Worm (Caenorhabditis elegans) whole organism, midembryonic: ENCODE data around the gene F20G2.5.

Source experiments
- T22C8.4 ChIP-seq: fragments of 200-800 bp; sonication (Bioruptor generic); IDR thresholded peaks from 2 replicates; pipeline ENCODE4 v1.3.6; 2022; ENCODE audit warnings: missing genetic modification characterization, missing compliant biosample characterization
- cog-1 ChIP-seq: sonication (generic microtip); optimal IDR thresholded peaks from 2 replicates; lab custom pipeline; 2016; ENCODE audit warnings: missing genetic modification characterization, missing compliant biosample characterization
- flt-1 ChIP-seq: fragments of 200-800 bp; sonication (Bioruptor generic); IDR thresholded peaks from 2 replicates; pipeline ENCODE4 v1.3.6; 2022; ENCODE audit warnings: missing genetic modification characterization, missing compliant biosample characterization
- klf-2 ChIP-seq: fragments of 200-800 bp; sonication (Bioruptor generic); conservative IDR thresholded peaks from 2 replicates; pipeline ENCODE4 v1.3.6; 2022; ENCODE audit warnings: missing genetic modification reagents, missing genetic modification characterization, missing compliant biosample characterization
- med-1 ChIP-seq: sonication (generic microtip); optimal IDR thresholded peaks from 2 replicates; lab custom pipeline; 2017; ENCODE audit warnings: missing genetic modification characterization, mild to moderate bottlenecking, missing compliant biosample characterization, antibody characterized with exemption, missing genetic modification reagents; ENCODE audit not compliant: insufficient read depth
- ref-1 ChIP-seq: fragments of 200-800 bp; sonication (Bioruptor generic); conservative IDR thresholded peaks from 2 replicates; pipeline ENCODE4 v1.3.6; 2022; ENCODE audit warnings: missing genetic modification reagents, missing genetic modification characterization, missing compliant biosample characterization
- tab-1 ChIP-seq: fragments of 200-800 bp; sonication (Bioruptor generic); IDR thresholded peaks from 2 replicates; pipeline ENCODE4 v1.3.6; 2022; ENCODE audit warnings: missing genetic modification characterization, missing compliant biosample characterization
- ztf-23 ChIP-seq: fragments of 200-800 bp; sonication (Bioruptor generic); IDR thresholded peaks from 2 replicates; pipeline ENCODE4 v1.3.6; 2022; ENCODE audit warnings: missing genetic modification reagents, missing genetic modification characterization, missing compliant biosample characterization
- ztf-29 ChIP-seq: fragments of 200-800 bp; sonication (Bioruptor generic); IDR thresholded peaks from 2 replicates; pipeline ENCODE4 v1.3.6; 2022; ENCODE audit warnings: missing genetic modification reagents, missing genetic modification characterization, missing compliant biosample characterization

F20G2.5 gene

DNA sequence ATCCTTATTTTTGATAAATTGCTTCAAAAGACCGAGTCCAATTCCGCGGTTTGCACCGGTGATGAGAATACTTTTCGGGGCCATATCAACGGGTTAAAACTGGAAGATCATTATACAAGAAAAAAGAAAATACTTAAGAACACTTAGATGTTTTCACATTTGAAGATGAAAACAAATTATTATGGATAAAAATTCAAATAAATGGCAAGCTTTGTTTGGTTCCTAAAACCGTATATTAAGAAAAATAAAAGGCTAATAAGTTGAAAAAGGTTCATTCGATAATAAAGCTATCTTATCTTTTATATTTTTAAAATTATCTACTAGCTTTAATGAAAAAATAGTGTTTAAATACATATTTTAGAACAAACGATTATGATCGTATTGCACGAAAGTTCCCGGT is 17.8 kb upstream of the F20G2.5 start, which contains the start of gene F20G2.1:
Gene F20G2.1 (minus strand): TSS at position 101 of the 400 bp plus-strand sequence.
- TF ChIP-seq T22C8.4 = no peak
- TF ChIP-seq ztf-29 (GFP tag; lab: Robert Waterston, UW) = no peak
- TF ChIP-seq klf-2 (GFP tag; lab: Robert Waterston, UW) = no peak
- TF ChIP-seq tab-1 (GFP tag; lab: Robert Waterston, UW) = no peak
- no peak for TF ChIP-seq flt-1 (GFP tag; lab: Robert Waterston, UW)
- TF ChIP-seq ztf-23 (GFP tag; lab: Robert Waterston, UW) = no peak
- TF ChIP-seq med-1 (GFP tag; lab: Kevin White, UChicago) = no peak
- no peak for TF ChIP-seq ref-1
- no peak for TF ChIP-seq cog-1 (tag; lab: Kevin White, UChicago)

DNA sequence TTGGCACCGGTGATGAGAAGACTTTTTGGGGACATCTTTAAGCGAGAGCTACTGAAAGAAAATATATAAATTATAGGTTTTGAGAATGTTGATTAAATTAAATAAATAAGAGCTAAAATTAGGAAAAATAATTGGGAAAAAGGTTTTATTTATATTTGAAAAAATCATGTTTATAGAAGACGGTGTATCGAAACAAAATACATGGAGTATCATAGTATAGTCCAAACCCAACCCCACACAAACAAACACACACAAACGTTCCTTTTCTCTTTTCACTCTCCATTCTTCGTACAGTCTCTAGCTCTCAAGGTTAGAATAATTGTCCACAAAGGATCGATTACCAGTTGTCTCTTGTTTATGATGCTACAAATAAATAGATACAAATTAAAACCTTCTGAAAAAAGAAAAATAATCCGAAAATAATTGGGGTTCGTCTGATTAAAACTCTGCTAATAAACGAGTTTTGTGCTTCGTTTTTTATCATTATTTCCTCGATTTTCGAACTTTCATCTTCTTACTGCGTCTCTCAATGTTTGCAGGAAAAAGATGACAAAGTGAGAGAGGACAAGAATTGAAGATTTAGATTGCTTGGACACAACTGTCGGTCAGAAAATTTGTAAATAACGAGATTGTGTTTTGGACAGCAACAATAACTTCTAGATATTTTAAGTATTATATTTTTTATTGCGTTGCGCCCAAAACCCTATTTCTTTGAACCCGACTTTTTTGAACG is 14.8 kb upstream of the F20G2.5 start, which contains the start of gene F20G2.2:
Gene F20G2.2 (minus strand): TSS at position 51 of the 733 bp plus-strand sequence.
- TF ChIP-seq T22C8.4 = no peak
- no peak for TF ChIP-seq ref-1
- no peak for TF ChIP-seq tab-1 (GFP tag; lab: Robert Waterston, UW)
- no peak for TF ChIP-seq ztf-29 (GFP tag; lab: Robert Waterston, UW)
- no peak for TF ChIP-seq ztf-23 (GFP tag; lab: Robert Waterston, UW)
- no peak for TF ChIP-seq klf-2 (GFP tag; lab: Robert Waterston, UW)
- TF ChIP-seq cog-1 (tag; lab: Kevin White, UChicago) = no peak
- TF ChIP-seq med-1 (GFP tag; lab: Kevin White, UChicago) = no peak
- TF ChIP-seq flt-1 (GFP tag; lab: Robert Waterston, UW) = no peak

DNA sequence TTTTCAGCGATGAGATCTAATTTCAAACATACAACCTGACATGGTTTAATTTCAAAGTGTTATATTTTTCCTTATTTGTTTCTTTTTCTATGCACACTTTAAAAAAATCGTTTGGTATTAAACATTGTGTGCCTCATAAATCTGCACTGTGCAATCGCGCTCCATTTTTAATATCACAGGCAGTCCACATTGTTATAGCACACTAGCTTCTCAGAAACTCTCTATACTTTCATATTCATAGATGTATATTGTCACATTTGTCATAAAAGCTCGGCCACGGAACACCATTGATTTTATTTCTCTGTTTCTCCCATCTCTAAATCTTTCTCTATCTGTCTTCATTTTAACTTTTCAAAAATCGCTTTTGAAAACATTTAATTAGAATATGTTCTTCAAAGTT is 14.0 kb upstream of the F20G2.5 start:
- TF ChIP-seq cog-1 (tag; lab: Kevin White, UChicago) = no peak
- no peak for TF ChIP-seq klf-2 (GFP tag; lab: Robert Waterston, UW)
- TF ChIP-seq ztf-29 (GFP tag; lab: Robert Waterston, UW) = no peak
- no peak for TF ChIP-seq ref-1
- no peak for TF ChIP-seq T22C8.4
- no peak for TF ChIP-seq flt-1 (GFP tag; lab: Robert Waterston, UW)
- TF ChIP-seq tab-1 (GFP tag; lab: Robert Waterston, UW) = no peak
- TF ChIP-seq ztf-23 (GFP tag; lab: Robert Waterston, UW) = no peak
- TF ChIP-seq med-1 (GFP tag; lab: Kevin White, UChicago) = no peak

DNA sequence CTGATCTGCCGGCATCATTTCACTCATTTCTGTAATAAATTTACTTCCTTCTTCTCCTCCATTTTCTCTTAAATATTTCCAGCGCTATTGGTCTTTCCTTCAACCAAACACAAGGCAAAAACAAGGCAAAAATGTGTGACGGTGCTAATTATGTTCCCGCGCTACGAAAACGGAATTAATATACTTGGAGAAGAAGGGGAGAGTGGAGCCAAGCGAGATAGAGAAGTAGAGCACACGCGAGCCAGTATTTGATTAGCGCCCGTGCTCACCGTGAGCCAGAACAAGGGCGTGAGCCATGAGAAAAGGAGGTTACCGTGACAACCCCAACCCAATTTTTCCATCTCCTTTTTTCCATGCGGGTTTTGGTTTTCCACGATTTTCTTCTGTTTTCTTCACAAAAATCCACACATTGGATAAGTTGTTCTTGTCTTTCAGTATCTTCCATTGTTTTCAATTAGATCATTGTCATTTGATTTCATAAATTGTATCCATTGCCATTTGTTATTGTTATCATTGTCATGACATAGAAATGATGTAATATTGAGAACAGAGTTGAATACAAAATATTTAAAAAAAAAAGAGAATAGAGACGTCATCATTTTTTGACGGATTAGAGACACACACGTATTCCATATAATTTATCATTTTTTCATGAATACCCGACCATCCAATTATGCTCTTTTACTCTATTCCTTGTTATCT is 8.7 kb upstream of the F20G2.5 start, which contains the start of gene F20G2.6:
Gene F20G2.6 (plus strand): TSS at position 652 of the 702 bp plus-strand sequence.
- TF ChIP-seq cog-1 (tag; lab: Kevin White, UChicago) (no peak), ztf-23 (GFP tag; lab: Robert Waterston, UW) (no peak)

DNA sequence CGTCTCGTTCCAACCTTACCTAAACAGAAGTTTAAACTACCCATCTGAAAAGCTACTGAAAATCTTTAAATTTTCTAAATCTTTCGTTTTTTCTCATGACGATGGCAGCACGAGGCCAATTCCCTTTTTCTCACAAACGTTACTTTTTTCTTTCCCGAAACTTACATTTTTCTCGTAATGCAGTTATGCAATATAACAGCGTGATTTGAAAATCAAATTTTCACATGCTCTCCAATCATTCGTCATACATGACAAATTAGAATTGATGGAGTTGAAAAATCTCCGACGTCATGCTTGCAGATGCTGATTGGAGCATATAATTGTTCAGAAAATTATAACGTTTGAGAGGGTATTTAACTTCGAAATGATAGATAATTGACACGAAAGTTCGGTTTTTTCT is 7.6 kb upstream of the F20G2.5 start:
- TF ChIP-seq T22C8.4 (no peak), med-1 (GFP tag; lab: Kevin White, UChicago) (no peak), ref-1 (no peak), cog-1 (tag; lab: Kevin White, UChicago) (no peak), ztf-23 (GFP tag; lab: Robert Waterston, UW) (no peak), flt-1 (GFP tag; lab: Robert Waterston, UW) (no peak), klf-2 (GFP tag; lab: Robert Waterston, UW) (no peak), ztf-29 (GFP tag; lab: Robert Waterston, UW) (no peak), tab-1 (GFP tag; lab: Robert Waterston, UW) (no peak)

DNA sequence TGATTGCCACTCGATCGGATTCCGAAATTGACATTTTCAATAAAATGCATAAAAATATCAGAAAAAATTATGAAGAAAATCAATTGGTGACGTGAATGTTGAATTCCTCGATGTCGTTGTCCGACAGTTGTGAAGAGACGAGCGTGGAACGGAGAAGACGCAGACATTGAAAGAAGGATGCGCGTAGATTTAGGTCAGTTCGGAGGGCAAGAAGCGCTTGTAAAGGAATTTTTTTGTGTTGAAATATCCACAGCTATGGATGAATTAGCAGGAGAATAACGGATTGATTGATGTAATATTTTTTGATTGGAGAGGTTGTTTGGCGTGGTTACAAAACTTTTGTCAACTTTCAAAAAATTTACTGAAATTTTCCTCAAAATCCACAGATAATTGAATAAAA is 2.9 kb upstream of the F20G2.5 start, which contains the start of gene F20G2.3:
Gene F20G2.3 (minus strand): TSS at position 101 of the 400 bp plus-strand sequence.
- no peak for TF ChIP-seq cog-1 (tag; lab: Kevin White, UChicago)
- TF ChIP-seq ztf-29 (GFP tag; lab: Robert Waterston, UW) = no peak
- no peak for TF ChIP-seq med-1 (GFP tag; lab: Kevin White, UChicago)
- no peak for TF ChIP-seq T22C8.4
- no peak for TF ChIP-seq flt-1 (GFP tag; lab: Robert Waterston, UW)
- no peak for TF ChIP-seq klf-2 (GFP tag; lab: Robert Waterston, UW)
- no peak for TF ChIP-seq tab-1 (GFP tag; lab: Robert Waterston, UW)
- TF ChIP-seq ztf-23 (GFP tag; lab: Robert Waterston, UW) = no peak
- TF ChIP-seq ref-1 = no peak

DNA sequence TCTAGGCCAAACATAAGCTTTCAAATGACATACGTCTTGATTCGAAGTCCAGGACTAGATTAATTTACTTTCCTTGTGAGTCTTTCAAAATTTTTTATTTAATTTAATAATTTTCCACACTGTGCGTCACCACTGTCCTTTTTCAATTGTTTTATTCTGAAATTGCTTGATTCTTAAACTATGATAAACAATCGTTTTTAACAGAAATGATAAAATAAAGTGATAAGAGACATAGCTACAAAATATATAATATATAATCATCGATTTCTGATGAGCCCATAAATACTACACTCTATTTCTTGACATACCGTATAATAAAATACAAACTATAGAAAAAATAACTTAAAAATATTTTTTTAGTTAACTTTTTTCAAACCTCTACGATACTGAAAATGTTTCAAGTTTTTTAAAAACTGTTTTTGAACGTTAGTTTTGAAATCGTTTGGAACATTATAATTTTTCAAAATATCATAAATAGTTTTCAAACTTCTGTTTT is 2.3 kb upstream of the F20G2.5 start, which contains the start of gene nas-24:
Gene nas-24 (plus strand): TSS at position 446 of the 496 bp plus-strand sequence.
- TF ChIP-seq ref-1 = no peak
- TF ChIP-seq ztf-23 (GFP tag; lab: Robert Waterston, UW) = no peak
- TF ChIP-seq med-1 (GFP tag; lab: Kevin White, UChicago) = no peak
- TF ChIP-seq tab-1 (GFP tag; lab: Robert Waterston, UW) = no peak
- no peak for TF ChIP-seq klf-2 (GFP tag; lab: Robert Waterston, UW)
- TF ChIP-seq flt-1 (GFP tag; lab: Robert Waterston, UW) = no peak
- TF ChIP-seq ztf-29 (GFP tag; lab: Robert Waterston, UW) = no peak
- no peak for TF ChIP-seq T22C8.4
- TF ChIP-seq cog-1 (tag; lab: Kevin White, UChicago) = no peak

DNA sequence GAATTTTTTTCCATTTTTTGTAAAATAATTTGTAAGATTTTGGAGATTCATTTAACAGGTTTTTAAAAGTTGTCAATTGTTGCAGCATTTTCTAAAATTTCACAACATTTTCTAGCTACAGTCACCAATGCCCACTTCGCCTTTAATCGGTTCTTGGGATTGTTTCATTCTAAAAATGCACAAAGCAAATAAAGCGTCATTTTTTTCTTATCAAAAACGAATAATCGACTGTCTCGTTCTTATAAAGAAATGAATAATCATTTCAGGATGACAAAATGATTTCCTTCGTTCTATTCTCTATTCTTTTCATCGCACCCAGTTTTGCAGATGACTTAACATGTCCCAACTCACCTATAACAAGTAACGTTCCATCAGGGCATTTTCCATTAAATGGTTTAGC is 4.2 kb downstream of the F20G2.5 start, which contains the start of gene F53C11.1:
Gene F53C11.1 (plus strand): TSS at position 268 of the 400 bp plus-strand sequence.
- TF ChIP-seq med-1 (GFP tag; lab: Kevin White, UChicago) (no peak), ref-1 (no peak), T22C8.4 (no peak), ztf-23 (GFP tag; lab: Robert Waterston, UW) (no peak), flt-1 (GFP tag; lab: Robert Waterston, UW) (no peak), tab-1 (GFP tag; lab: Robert Waterston, UW) (no peak), klf-2 (GFP tag; lab: Robert Waterston, UW) (no peak), cog-1 (tag; lab: Kevin White, UChicago) (no peak), ztf-29 (GFP tag; lab: Robert Waterston, UW) (no peak)
